Fruit fly (Drosophila melanogaster) whole organism, embryonic: ENCODE measurements around the gene CG43355.

Experiments
- Aef1 ChIP-seq: fragments of 200-800 bp; sonication (Bioruptor generic); IDR thresholded peaks from 3 replicates; pipeline ENCODE4 v1.3.6; 2022; ENCODE audit warnings: missing biosample characterization, missing genetic modification characterization
- CG10979 ChIP-seq: fragments of 200-800 bp; sonication (Bioruptor generic); optimal IDR thresholded peaks from 2 replicates; lab custom pipeline; 2018; ENCODE audit warnings: missing biosample characterization, mild to moderate bottlenecking, missing genetic modification characterization, moderate library complexity
- CG11093 ChIP-seq: fragments of 200-800 bp; sonication (Bioruptor generic); IDR thresholded peaks from 3 replicates; pipeline ENCODE4 v1.3.6; 2022; ENCODE audit warnings: missing biosample characterization, missing genetic modification characterization
- CG11247 ChIP-seq: fragments of 200-800 bp; sonication (Bioruptor generic); IDR thresholded peaks from 2 replicates; pipeline ENCODE4 v1.3.6; 2022; ENCODE audit warnings: missing biosample characterization, missing genetic modification characterization
- CG11456 ChIP-seq: fragments of 200-800 bp; sonication (Bioruptor generic); IDR thresholded peaks from 3 replicates; pipeline ENCODE4 v1.3.6; 2022; ENCODE audit warnings: missing biosample characterization, missing genetic modification characterization
- CG12155 ChIP-seq: fragments of 200-800 bp; sonication (Bioruptor generic); optimal IDR thresholded peaks from 3 replicates; lab custom pipeline; 2016; ENCODE audit warnings: missing biosample characterization, missing genetic modification characterization
- CG1233 ChIP-seq: fragments of 200-800 bp; sonication (Bioruptor generic); optimal IDR thresholded peaks from 4 replicates; lab custom pipeline; 2018; ENCODE audit warnings: missing biosample characterization, mild to moderate bottlenecking, missing genetic modification characterization
- CG14441 ChIP-seq: fragments of 200-800 bp; sonication (Bioruptor generic); IDR thresholded peaks from 2 replicates; pipeline ENCODE4 v1.3.6; 2022; ENCODE audit warnings: missing biosample characterization, missing genetic modification characterization
- CG14860 ChIP-seq: fragments of 200-800 bp; sonication (Bioruptor generic); IDR thresholded peaks from 3 replicates; pipeline ENCODE4 v1.3.6; 2022; ENCODE audit warnings: missing biosample characterization, missing genetic modification characterization; ENCODE audit not compliant: partially characterized antibody
- CG14965 ChIP-seq: fragments of 200-800 bp; sonication (Bioruptor generic); optimal IDR thresholded peaks from 2 replicates; lab custom pipeline; 2016; ENCODE audit warnings: missing biosample characterization, missing genetic modification characterization, borderline replicate concordance
- CG17359 ChIP-seq: fragments of 200-800 bp; sonication (Bioruptor generic); optimal IDR thresholded peaks from 3 replicates; lab custom pipeline; 2018; ENCODE audit warnings: missing biosample characterization, mild to moderate bottlenecking, missing genetic modification characterization, moderate library complexity
- CG18476 ChIP-seq: fragments of 200-800 bp; sonication (Bioruptor generic); optimal IDR thresholded peaks from 2 replicates; lab custom pipeline; 2016; ENCODE audit warnings: missing biosample characterization, mild to moderate bottlenecking, missing genetic modification characterization
- CG2678 ChIP-seq: fragments of 200-800 bp; sonication (Bioruptor generic); optimal IDR thresholded peaks from 3 replicates; lab custom pipeline; 2019; ENCODE audit warnings: missing biosample characterization, mild to moderate bottlenecking, missing genetic modification characterization, moderate library complexity
- CG2889 ChIP-seq: fragments of 200-800 bp; sonication (Bioruptor generic); IDR thresholded peaks from 3 replicates; pipeline ENCODE4 v1.3.6; 2022; ENCODE audit warnings: missing biosample characterization, missing genetic modification characterization
- CG30403 ChIP-seq: fragments of 200-800 bp; sonication (Bioruptor generic); optimal IDR thresholded peaks from 3 replicates; lab custom pipeline; 2016; ENCODE audit warnings: missing biosample characterization, missing genetic modification characterization
- CG30431 ChIP-seq: fragments of 200-800 bp; sonication (Bioruptor generic); optimal IDR thresholded peaks from 2 replicates; lab custom pipeline; 2017; ENCODE audit warnings: missing biosample characterization, missing genetic modification characterization
- CG3163 ChIP-seq: fragments of 200-800 bp; sonication (Bioruptor generic); optimal IDR thresholded peaks from 3 replicates; lab custom pipeline; 2016; ENCODE audit warnings: missing biosample characterization, missing genetic modification characterization
- CG4328 ChIP-seq: fragments of 200-800 bp; sonication (Bioruptor generic); optimal IDR thresholded peaks from 3 replicates; lab custom pipeline; 2017; ENCODE audit warnings: missing biosample characterization, missing genetic modification reagents, missing genetic modification characterization
- CG5245 ChIP-seq: fragments of 200-800 bp; sonication (Bioruptor generic); optimal IDR thresholded peaks from 3 replicates; lab custom pipeline; 2016; ENCODE audit warnings: missing biosample characterization, missing genetic modification characterization
- CG5953 ChIP-seq: fragments of 200-800 bp; sonication (Bioruptor generic); IDR thresholded peaks from 2 replicates; pipeline ENCODE4 v1.3.6; 2022; ENCODE audit warnings: missing biosample characterization, missing genetic modification characterization
- CG7357 ChIP-seq: fragments of 200-800 bp; sonication (Bioruptor generic); IDR thresholded peaks from 3 replicates; pipeline ENCODE4 v1.3.6; 2022; ENCODE audit warnings: missing biosample characterization, missing genetic modification characterization
- CG7556 ChIP-seq: fragments of 200-800 bp; sonication (Bioruptor generic); optimal IDR thresholded peaks from 2 replicates; lab custom pipeline; 2017; ENCODE audit warnings: missing biosample characterization, mild to moderate bottlenecking, missing genetic modification characterization
- CG8290 ChIP-seq, 3 experiments: fragments of 200-800 bp; sonication (Bioruptor generic); optimal IDR thresholded peaks; 2 replicates each; lab custom pipeline; 2016 to 2019; ENCODE audit warnings: missing biosample characterization in 3 of 3, missing genetic modification characterization in 3 of 3, mild to moderate bottlenecking in 2 of 3, moderate library complexity in 1 of 3
- CG8359 ChIP-seq: fragments of 200-800 bp; sonication (Bioruptor generic); optimal IDR thresholded peaks from 2 replicates; lab custom pipeline; 2017; ENCODE audit warnings: missing biosample characterization, mild to moderate bottlenecking, missing genetic modification characterization, borderline replicate concordance
- CG8478 ChIP-seq: fragments of >200 bp; optimal IDR thresholded peaks from 2 replicates; lab custom pipeline; 2018
- CG9932 ChIP-seq: fragments of 200-800 bp; sonication (Bioruptor generic); IDR thresholded peaks from 2 replicates; pipeline ENCODE4 v1.3.6; 2022; ENCODE audit warnings: missing biosample characterization, missing genetic modification characterization
- Doc2 ChIP-seq: fragments of 200-800 bp; sonication (Bioruptor generic); IDR thresholded peaks from 2 replicates; pipeline ENCODE4 v1.3.6; 2022; ENCODE audit warnings: missing biosample characterization, missing genetic modification characterization
- Dref ChIP-seq: fragments of 200-800 bp; sonication (Bioruptor generic); IDR thresholded peaks from 2 replicates; pipeline ENCODE4 v1.3.6; 2022; ENCODE audit warnings: missing biosample characterization, missing genetic modification characterization
- E2f2 ChIP-seq: fragments of 200-800 bp; sonication (Bioruptor generic); IDR thresholded peaks from 2 replicates; pipeline ENCODE4 v1.3.6; 2022; ENCODE audit warnings: missing biosample characterization, missing genetic modification characterization
- ERR ChIP-seq: fragments of 200-800 bp; sonication (Bioruptor generic); optimal IDR thresholded peaks from 2 replicates; lab custom pipeline; 2016; ENCODE audit warnings: missing biosample characterization, missing genetic modification characterization
- Ets97D ChIP-seq: fragments of 200-800 bp; sonication (Bioruptor generic); optimal IDR thresholded peaks from 3 replicates; lab custom pipeline; 2016; ENCODE audit warnings: missing biosample characterization, missing genetic modification characterization
- HmgD ChIP-seq: fragments of 200-800 bp; sonication (Bioruptor generic); optimal IDR thresholded peaks from 3 replicates; lab custom pipeline; 2016; ENCODE audit warnings: missing biosample characterization, missing genetic modification characterization
- Hr3 ChIP-seq: fragments of 200-800 bp; sonication (Bioruptor generic); optimal IDR thresholded peaks from 3 replicates; lab custom pipeline; 2016; ENCODE audit warnings: missing biosample characterization, missing genetic modification characterization
- Hsf ChIP-seq: fragments of 200-800 bp; sonication (Bioruptor generic); optimal IDR thresholded peaks from 3 replicates; lab custom pipeline; 2016; ENCODE audit warnings: missing biosample characterization, missing genetic modification characterization
- Kr ChIP-seq: fragments of 200-800 bp; sonication (Bioruptor generic); optimal IDR thresholded peaks from 2 replicates; lab custom pipeline; 2017; ENCODE audit warnings: missing biosample characterization, mild to moderate bottlenecking, missing genetic modification characterization
- Nf-YB ChIP-seq: fragments of 200-800 bp; sonication (Bioruptor generic); optimal IDR thresholded peaks from 3 replicates; lab custom pipeline; 2019; ENCODE audit warnings: missing biosample characterization, mild to moderate bottlenecking, missing genetic modification characterization, moderate library complexity
- Ptx1 ChIP-seq: fragments of 200-800 bp; sonication (Bioruptor generic); IDR thresholded peaks from 2 replicates; pipeline ENCODE4 v1.3.6; 2022; ENCODE audit warnings: missing biosample characterization, missing genetic modification characterization
- Rx ChIP-seq: fragments of 200-800 bp; sonication (Bioruptor generic); IDR thresholded peaks from 2 replicates; pipeline ENCODE4 v1.3.6; 2022; ENCODE audit warnings: missing biosample characterization, missing genetic modification characterization
- Taf1 ChIP-seq: fragments of 200-800 bp; sonication (Bioruptor generic); IDR thresholded peaks from 2 replicates; pipeline ENCODE4 v1.3.6; 2022; ENCODE audit warnings: missing biosample characterization, missing genetic modification characterization
- Vsx1 ChIP-seq: fragments of 200-800 bp; sonication (Bioruptor generic); optimal IDR thresholded peaks from 2 replicates; lab custom pipeline; 2017; ENCODE audit warnings: missing biosample characterization, mild to moderate bottlenecking, missing genetic modification characterization, missing genetic modification reagents
- amos ChIP-seq: fragments of 200-800 bp; sonication (Bioruptor generic); IDR thresholded peaks from 2 replicates; pipeline ENCODE4 v1.3.6; 2022; ENCODE audit warnings: missing biosample characterization, missing genetic modification characterization; ENCODE audit not compliant: partially characterized antibody
- chinmo ChIP-seq: fragments of 200-800 bp; sonication (Bioruptor generic); IDR thresholded peaks from 4 replicates; pipeline ENCODE4 v1.3.6; 2022; ENCODE audit warnings: missing biosample characterization, missing genetic modification characterization; ENCODE audit not compliant: partially characterized antibody
- chm ChIP-seq: fragments of 200-800 bp; sonication (Bioruptor generic); IDR thresholded peaks from 2 replicates; pipeline ENCODE4 v1.3.6; 2022; ENCODE audit warnings: missing biosample characterization, missing genetic modification characterization
- dan ChIP-seq: fragments of 200-800 bp; sonication (Bioruptor generic); IDR thresholded peaks from 2 replicates; pipeline ENCODE4 v1.3.6; 2022; ENCODE audit warnings: missing biosample characterization, missing genetic modification characterization
- dmrt11E ChIP-seq: fragments of 200-800 bp; sonication (Bioruptor generic); optimal IDR thresholded peaks from 3 replicates; lab custom pipeline; 2018; ENCODE audit warnings: missing biosample characterization, mild to moderate bottlenecking, missing genetic modification characterization, moderate library complexity
- gcm2 ChIP-seq: fragments of 200-800 bp; sonication (Bioruptor generic); optimal IDR thresholded peaks from 2 replicates; lab custom pipeline; 2016; ENCODE audit warnings: missing biosample characterization, missing genetic modification characterization
- gro ChIP-seq: fragments of 200-800 bp; sonication (Bioruptor generic); optimal IDR thresholded peaks from 2 replicates; lab custom pipeline; 2016; ENCODE audit warnings: missing biosample characterization, missing genetic modification characterization
- gt ChIP-seq: fragments of 200-800 bp; sonication (Bioruptor generic); IDR thresholded peaks from 2 replicates; pipeline ENCODE4 v1.3.6; 2022; ENCODE audit warnings: missing biosample characterization, missing genetic modification characterization
- sisA ChIP-seq: fragments of 200-800 bp; sonication (Bioruptor generic); IDR thresholded peaks from 2 replicates; pipeline ENCODE4 v1.3.6; 2022; ENCODE audit warnings: missing biosample characterization, missing genetic modification characterization
- ssp ChIP-seq: fragments of 200-800 bp; sonication (Bioruptor generic); IDR thresholded peaks from 2 replicates; pipeline ENCODE4 v1.3.6; 2022; ENCODE audit warnings: missing biosample characterization, missing genetic modification characterization
- tll ChIP-seq, 2 experiments: fragments of 200-800 bp in 1 of 2; fragments of >200 bp in 1 of 2; sonication (Bioruptor generic) in 1 of 2; optimal IDR thresholded peaks; 2 replicates each; lab custom pipeline; 2017 to 2019; ENCODE audit warnings: missing biosample characterization in 2 of 2, missing genetic modification characterization in 2 of 2, mild to moderate bottlenecking in 1 of 2, moderate library complexity in 1 of 2
- tup ChIP-seq: fragments of 200-800 bp; sonication (Bioruptor generic); optimal IDR thresholded peaks from 2 replicates; lab custom pipeline; 2016; ENCODE audit warnings: missing biosample characterization, mild to moderate bottlenecking, missing genetic modification characterization, moderate library complexity

The CG43355 gene

DNA sequence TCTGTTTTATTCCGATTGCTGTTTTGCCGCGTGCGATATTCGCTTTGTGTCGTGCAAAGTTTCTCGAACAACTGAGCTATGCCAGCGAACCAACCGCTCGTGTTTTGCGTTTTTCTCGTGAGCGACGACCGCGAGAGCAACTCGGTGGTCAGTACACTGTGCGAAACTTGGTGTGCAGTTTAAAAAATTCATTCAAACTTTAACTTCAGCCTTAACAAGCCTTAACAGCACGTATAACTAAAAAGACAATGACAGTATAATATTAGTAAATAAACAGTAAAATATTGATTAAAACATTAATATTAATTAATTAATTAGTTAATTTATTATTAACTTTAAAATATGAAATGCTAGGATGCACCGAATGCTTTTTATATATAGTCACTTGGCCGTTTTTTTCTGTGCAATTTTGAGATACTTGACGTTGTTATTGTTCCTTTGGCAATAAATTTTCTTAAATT, 43.7 kb downstream of the CG43355 start, which contains the start of gene CG31705 (continued):
- TF ChIP-seq gcm2 (GFP tag; lab: Kevin White, UChicago) (no peak), Hsf (GFP tag; lab: Kevin White, UChicago) (no peak), Nf-YB (no peak), Ptx1 (0 out of 2 replicates have a peak, but pooled peaks have one; percentile 20), CG11456 (GFP tag; lab: Robert Waterston, UW) (0 out of 3 replicates have a peak, but pooled peaks have one; percentile 25), Dref (GFP tag; lab: Robert Waterston, UW) (no peak), CG12155 (GFP tag; lab: Kevin White, UChicago) (peak; percentile 12), CG14860 (no peak), CG8290 (GFP tag; optimal IDR thresholded peaks at IDR 0.05; lab: Kevin White, UChicago) (no peak), CG8290 (tag; optimal IDR thresholded peaks at IDR 0.05; lab: Kevin White, UChicago) (no peak), Vsx1 (GFP tag; lab: Kevin White, UChicago) (no peak), CG5245 (GFP tag; lab: Kevin White, UChicago) (no peak), HmgD (GFP tag; lab: Kevin White, UChicago) (no peak), tll (GFP tag; optimal IDR thresholded peaks at IDR 0.05; lab: Kevin White, UChicago) (no peak), sisA (GFP tag; lab: Robert Waterston, UW) (peak; percentile 30; the same call in 1 of the 2 replicates), chinmo (no peak), gt (GFP tag; lab: Robert Waterston, UW) (no peak), CG1233 (GFP tag; lab: Kevin White, UChicago) (peak; percentile 60), CG30431 (GFP tag; lab: Kevin White, UChicago) (no peak), CG30403 (GFP tag; lab: Kevin White, UChicago) (peak; percentile 50), CG18476 (no peak), CG2678 (peak; percentile 7), E2f2 (no peak), CG7357 (GFP tag; lab: Robert Waterston, UW) (no peak), dan (no peak), Taf1 (no peak), ERR (no peak), amos (GFP tag; lab: Robert Waterston, UW) (no peak), ssp (GFP tag; lab: Robert Waterston, UW) (no peak), Doc2 (GFP tag; lab: Robert Waterston, UW) (no peak), CG8478 (lab: Kevin White, UChicago) (no peak), chm (GFP tag; lab: Robert Waterston, UW) (no peak), Hr3 (GFP tag; lab: Kevin White, UChicago) (peak; percentile 39), gro (GFP tag; lab: Kevin White, UChicago) (no peak), CG11247 (no peak; the same call in 1 of the 2 replicates), CG17359 (tag; lab: Kevin White, UChicago) (peak; percentile 1), dmrt11E (tag; lab: Kevin White, UChicago) (no peak), Aef1 (GFP tag; lab: Robert Waterston, UW) (no peak), CG11093 (GFP tag; lab: Robert Waterston, UW) (no peak), CG14441 (GFP tag; lab: Robert Waterston, UW) (no peak), Kr (GFP tag; lab: Kevin White, UChicago) (no peak), tup (GFP tag; lab: Kevin White, UChicago) (no peak), CG9932 (GFP tag; lab: Robert Waterston, UW) (peak; percentile 52), CG14965 (GFP tag; lab: Kevin White, UChicago) (no peak), CG3163 (GFP tag; lab: Kevin White, UChicago) (no peak), CG10979 (tag; lab: Kevin White, UChicago) (no peak), Rx (no peak), CG7556 (GFP tag; lab: Kevin White, UChicago) (peak; percentile 66), CG5953 (GFP tag; lab: Robert Waterston, UW) (no peak), Ets97D (GFP tag; lab: Kevin White, UChicago) (no peak), CG8359 (no peak), CG2889 (GFP tag; lab: Robert Waterston, UW) (no peak), CG4328 (GFP tag; lab: Kevin White, UChicago) (no peak)
